Fruit fly (Drosophila melanogaster) S2 (cell line): Measurements from ENCODE around the gene CG31908.

Experiments
- CG8478 ChIP-seq: fragments of >200 bp; optimal IDR thresholded peaks from 2 replicates; lab custom pipeline; 2018
- CTCF ChIP-seq, 2 experiments: fragments of >200 bp; optimal IDR thresholded peaks; 2 replicates each; lab custom pipeline; 2018

- TF ChIP-seq CG8478 (lab: Kevin White, UChicago): no peak
- TF ChIP-seq CTCF (optimal IDR thresholded peaks at IDR 0.05; lab: Kevin White, UChicago): no peak
Observed at dm6 chr2L:7007564-7007963, 19.6 kb downstream of the CG31908 start.
